Worm (Caenorhabditis elegans) whole organism, mixed stage, embryonic: ENCODE measurements around the gene ttr-40.

Source experiments
- cnd-1 ChIP-seq: fragments of 200-800 bp; sonication (Bioruptor generic); optimal IDR thresholded peaks from 2 replicates; lab custom pipeline; 2018; ENCODE audit warnings: mild to moderate bottlenecking, missing genetic modification characterization, missing compliant biosample characterization
- elt-3 ChIP-seq: fragments of 150-350 bp; optimal IDR thresholded peaks from 2 replicates; lab custom pipeline; 2014; ENCODE audit warnings: missing biosample characterization, missing genetic modification characterization
- nhr-12 ChIP-seq: fragments of 150-350 bp; optimal IDR thresholded peaks from 2 replicates; lab custom pipeline; 2014; ENCODE audit warnings: missing biosample characterization, missing genetic modification characterization
- ztf-11 ChIP-seq: fragments of 150-350 bp; optimal IDR thresholded peaks from 2 replicates; lab custom pipeline; 2014; ENCODE audit warnings: missing biosample characterization, missing genetic modification characterization

DNA sequence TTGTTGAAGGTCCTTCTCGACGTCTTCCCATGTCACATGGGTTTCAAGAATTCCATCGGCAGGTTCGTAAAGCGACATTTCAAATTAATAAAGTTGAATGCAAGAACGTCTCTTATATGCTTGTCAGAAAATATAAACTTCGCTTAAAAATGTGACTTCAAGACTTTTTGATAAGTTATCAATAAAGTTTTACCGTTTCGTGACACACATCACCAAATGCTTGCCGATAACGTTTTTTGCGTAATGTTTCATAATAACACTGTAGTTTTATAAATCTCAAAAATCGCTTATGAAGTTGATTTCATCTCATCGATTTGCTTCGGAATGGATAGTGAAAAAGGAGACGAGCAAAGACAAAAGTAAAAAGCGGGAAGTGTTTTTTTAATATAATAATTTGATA is 18.2 kb upstream of the ttr-40 start, which contains the start of gene E02C12.8:
- no peak for TF ChIP-seq cnd-1 (tag; lab: Kevin White, UChicago)
- no peak for TF ChIP-seq nhr-12 (tag; lab: Kevin White, UChicago)
- no peak for TF ChIP-seq elt-3 (tag; lab: Kevin White, UChicago)
- TF ChIP-seq ztf-11 (tag; lab: Kevin White, UChicago): no peak
